Worm (Caenorhabditis elegans) whole organism, late embryonic: ENCODE results near the gene str-12.
"Not testable (repeated sequence)": the region's sequence is repeated elsewhere in the genome, so short reads cannot be mapped to it uniquely, and the experiment has no call there.

Experiments
- ama-1 ChIP-seq: fragments of 150-350 bp; optimal IDR thresholded peaks from 2 replicates; lab custom pipeline; 2014
- ceh-9 ChIP-seq: sonication (generic microtip); optimal IDR thresholded peaks from 2 replicates; lab custom pipeline; 2016; ENCODE audit warnings: mild to moderate bottlenecking, missing genetic modification characterization, inconsistent platforms, missing compliant biosample characterization
- elt-2 ChIP-seq: sonication (generic microtip); optimal IDR thresholded peaks from 2 replicates; lab custom pipeline; 2016; ENCODE audit warnings: missing genetic modification reagents, missing genetic modification characterization, missing compliant biosample characterization
- ets-4 ChIP-seq: sonication (generic microtip); optimal IDR thresholded peaks from 2 replicates; lab custom pipeline; 2016; ENCODE audit warnings: missing genetic modification characterization, missing compliant biosample characterization
- madf-2 ChIP-seq: sonication (generic microtip); optimal IDR thresholded peaks from 2 replicates; lab custom pipeline; 2017; ENCODE audit warnings: missing genetic modification characterization, missing compliant biosample characterization
- npax-4 ChIP-seq: sonication (generic microtip); optimal IDR thresholded peaks from 2 replicates; lab custom pipeline; 2016; ENCODE audit warnings: missing genetic modification characterization, missing compliant biosample characterization
- pax-1 ChIP-seq: fragments of 150-350 bp; optimal IDR thresholded peaks from 2 replicates; lab custom pipeline; 2014; ENCODE audit warnings: missing biosample characterization, missing genetic modification characterization
- tbx-2 ChIP-seq: sonication (generic microtip); optimal IDR thresholded peaks from 2 replicates; lab custom pipeline; 2016; ENCODE audit warnings: missing genetic modification characterization, missing compliant biosample characterization

DNA sequence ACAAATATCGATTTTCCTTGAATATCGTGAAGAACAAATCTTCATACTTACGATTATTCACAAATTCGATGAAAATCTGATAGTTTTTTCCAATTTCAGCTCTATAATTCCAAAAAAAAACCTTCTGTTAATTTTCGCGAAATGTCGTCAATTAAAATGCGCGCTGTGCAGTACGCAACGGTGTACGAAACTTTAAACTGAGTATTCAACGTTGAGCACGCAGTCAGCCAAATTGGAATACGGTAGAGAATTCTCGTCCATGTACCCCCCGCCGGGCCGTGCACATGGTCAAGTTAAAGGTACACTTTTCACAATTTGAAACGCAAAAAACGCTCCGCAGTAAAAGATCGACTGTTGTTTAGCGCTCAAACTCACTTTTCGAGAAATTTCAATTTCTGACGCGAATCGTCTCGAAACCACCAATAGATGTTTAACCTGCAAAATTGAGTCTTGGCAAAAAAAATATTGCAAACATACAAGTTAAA lies 20.5 kb upstream of the str-12 start, which contains the start of gene F28F8.7:
- TF ChIP-seq ama-1 (lab: Kevin White, UChicago); tbx-2 (tag; lab: Kevin White, UChicago); pax-1 (tag; lab: Kevin White, UChicago); npax-4 (tag; lab: Kevin White, UChicago); ceh-9 (tag; lab: Kevin White, UChicago); ets-4 (tag; lab: Kevin White, UChicago); elt-2 (tag; lab: Kevin White, UChicago); madf-2 (tag; lab: Kevin White, UChicago): not testable (repeated sequence)
